Worm (Caenorhabditis elegans) whole organism, L3 larva: ENCODE results near the gene F02C12.3.
A peak's percentile ranks its signal among the peaks of the same experiment; 100 is the strongest.

ENCODE experiments used
- ZK546.5 ChIP-seq: sonication (generic microtip); optimal IDR thresholded peaks from 2 replicates; lab custom pipeline; 2017; ENCODE audit warnings: missing biosample characterization, missing genetic modification characterization
- aly-2 ChIP-seq: fragments of 150-350 bp; optimal IDR thresholded peaks from 2 replicates; lab custom pipeline; 2014; ENCODE audit warnings: missing biosample characterization, missing genetic modification characterization
- ceh-16 ChIP-seq: sonication (generic microtip); optimal IDR thresholded peaks from 2 replicates; lab custom pipeline; 2017; ENCODE audit warnings: missing biosample characterization, missing genetic modification characterization
- ceh-28 ChIP-seq: fragments of 150-350 bp; optimal IDR thresholded peaks from 2 replicates; lab custom pipeline; 2014; ENCODE audit warnings: missing biosample characterization, missing genetic modification reagents, missing genetic modification characterization
- ceh-9 ChIP-seq: sonication (generic microtip); optimal IDR thresholded peaks from 2 replicates; lab custom pipeline; 2018; ENCODE audit warnings: missing biosample characterization, missing genetic modification characterization
- daf-12 ChIP-seq: fragments of 150-350 bp; optimal IDR thresholded peaks from 2 replicates; lab custom pipeline; 2014; ENCODE audit warnings: missing biosample characterization, missing genetic modification reagents, missing genetic modification characterization
- egl-27 ChIP-seq: sonication (generic microtip); optimal IDR thresholded peaks from 4 replicates; lab custom pipeline; 2017; ENCODE audit warnings: missing biosample characterization, missing genetic modification reagents, missing genetic modification characterization
- elt-2 ChIP-seq: sonication (generic microtip); optimal IDR thresholded peaks from 2 replicates; lab custom pipeline; 2016; ENCODE audit warnings: missing genetic modification reagents, mild to moderate bottlenecking, missing genetic modification characterization, missing compliant biosample characterization
- elt-3 ChIP-seq, 3 experiments: fragments of 150-350 bp in 1 of 3; sonication (generic microtip) in 2 of 3; optimal IDR thresholded peaks; 2 replicates in 2 of 3; 4 replicates in 1 of 3; lab custom pipeline; 2014 to 2017; ENCODE audit warnings: missing biosample characterization in 3 of 3, missing genetic modification characterization in 3 of 3
- fkh-2 ChIP-seq: fragments of 150-350 bp; optimal IDR thresholded peaks from 2 replicates; lab custom pipeline; 2014; ENCODE audit warnings: missing biosample characterization, missing genetic modification reagents, missing genetic modification characterization
- fos-1 ChIP-seq: fragments of 150-350 bp; optimal IDR thresholded peaks from 2 replicates; lab custom pipeline; 2014; ENCODE audit warnings: missing biosample characterization, missing genetic modification characterization
- hmg-11 ChIP-seq: sonication (generic microtip); optimal IDR thresholded peaks from 2 replicates; lab custom pipeline; 2016; ENCODE audit warnings: missing genetic modification characterization, missing compliant biosample characterization
- jun-1 ChIP-seq: fragments of 150-350 bp; optimal IDR thresholded peaks from 2 replicates; lab custom pipeline; 2014; ENCODE audit warnings: missing biosample characterization, missing genetic modification reagents, missing genetic modification characterization
- lin-15B ChIP-seq: fragments of 150-350 bp; optimal IDR thresholded peaks from 2 replicates; lab custom pipeline; 2014; ENCODE audit warnings: missing biosample characterization, missing genetic modification characterization
- lin-39 ChIP-seq: fragments of 150-350 bp; optimal IDR thresholded peaks from 2 replicates; lab custom pipeline; 2018; ENCODE audit warnings: missing biosample characterization, missing genetic modification reagents, missing genetic modification characterization
- mdl-1 ChIP-seq: fragments of 150-350 bp; optimal IDR thresholded peaks from 2 replicates; lab custom pipeline; 2014; ENCODE audit warnings: missing biosample characterization, missing genetic modification characterization
- mml-1 ChIP-seq: fragments of 150-350 bp; sonication (generic microtip); optimal IDR thresholded peaks from 3 replicates; lab custom pipeline; 2014; ENCODE audit warnings: missing biosample characterization, missing genetic modification characterization
- nfya-1 ChIP-seq: sonication (generic microtip); optimal IDR thresholded peaks from 2 replicates; lab custom pipeline; 2017; ENCODE audit warnings: missing genetic modification characterization, mild to moderate bottlenecking, missing compliant biosample characterization, antibody characterized with exemption, moderate library complexity; ENCODE audit not compliant: insufficient read depth
- nhr-11 ChIP-seq: fragments of 150-350 bp; optimal IDR thresholded peaks from 2 replicates; lab custom pipeline; 2014; ENCODE audit warnings: missing biosample characterization, missing genetic modification characterization
- nhr-12 ChIP-seq: fragments of 150-350 bp; optimal IDR thresholded peaks from 2 replicates; lab custom pipeline; 2014; ENCODE audit warnings: missing biosample characterization, missing genetic modification characterization
- nhr-23 ChIP-seq: fragments of 150-350 bp; optimal IDR thresholded peaks from 2 replicates; lab custom pipeline; 2014; ENCODE audit warnings: missing biosample characterization, missing genetic modification reagents, missing genetic modification characterization
- nhr-25 ChIP-seq: sonication (generic microtip); optimal IDR thresholded peaks from 2 replicates; lab custom pipeline; 2017; ENCODE audit warnings: missing biosample characterization, missing genetic modification characterization
- nhr-43 ChIP-seq: sonication (generic microtip); optimal IDR thresholded peaks from 2 replicates; lab custom pipeline; 2016; ENCODE audit warnings: mild to moderate bottlenecking, missing genetic modification characterization, missing compliant biosample characterization; ENCODE audit not compliant: poor library complexity, severe bottlenecking
- nhr-67 ChIP-seq: fragments of 150-350 bp; optimal IDR thresholded peaks from 2 replicates; lab custom pipeline; 2014; ENCODE audit warnings: missing biosample characterization, missing genetic modification characterization
- nhr-76 ChIP-seq: fragments of 150-350 bp; sonication (generic microtip); optimal IDR thresholded peaks from 5 replicates; lab custom pipeline; 2014; ENCODE audit warnings: missing biosample characterization, missing genetic modification characterization
- pqm-1 ChIP-seq: fragments of 150-350 bp; optimal IDR thresholded peaks from 2 replicates; lab custom pipeline; 2017; ENCODE audit warnings: missing biosample characterization, missing genetic modification characterization, inconsistent platforms
- skn-1 ChIP-seq: fragments of 150-350 bp; optimal IDR thresholded peaks from 2 replicates; lab custom pipeline; 2014; ENCODE audit warnings: missing biosample characterization, missing genetic modification characterization
- unc-39 ChIP-seq: sonication (generic microtip); optimal IDR thresholded peaks from 4 replicates; lab custom pipeline; 2017; ENCODE audit warnings: missing biosample characterization, missing genetic modification characterization
- zag-1 ChIP-seq: fragments of 150-350 bp; optimal IDR thresholded peaks from 2 replicates; lab custom pipeline; 2014; ENCODE audit warnings: missing biosample characterization, missing genetic modification characterization
- ztf-4 ChIP-seq: fragments of 150-350 bp; optimal IDR thresholded peaks from 2 replicates; lab custom pipeline; 2014; ENCODE audit warnings: missing biosample characterization, missing genetic modification characterization

The F02C12.3 gene

ce11 chrX:13376851-13377250, 19.9 kb upstream of the F02C12.3 start, which contains the start of the genes C49F8.14 and gem-1:
Gene C49F8.14, minus strand, starts transcription at chrX:13376949.
Gene gem-1, minus strand, starts transcription at chrX:13376992.
- TF ChIP-seq nhr-67 (tag; lab: Kevin White, UChicago), result no peak
- no peak for TF ChIP-seq nhr-76 (tag; lab: Kevin White, UChicago)
- TF ChIP-seq hmg-11 (tag; lab: Kevin White, UChicago), result no peak
- TF ChIP-seq nfya-1 (tag; lab: Kevin White, UChicago), result no peak
- no peak for TF ChIP-seq ceh-28
- no peak for TF ChIP-seq aly-2 (tag; lab: Kevin White, UChicago)
- no peak for TF ChIP-seq fos-1 (tag; lab: Kevin White, UChicago)
- no peak for TF ChIP-seq unc-39 (tag; lab: Kevin White, UChicago)
- TF ChIP-seq, all 47 proteins: peak for 0

- peak; percentile 84 for TF ChIP-seq nhr-11 (tag; lab: Kevin White, UChicago)
- TF ChIP-seq elt-2 (tag; lab: Kevin White, UChicago), result no peak
- TF ChIP-seq daf-12 (tag; lab: Kevin White, UChicago), result no peak
- TF ChIP-seq fos-1 (tag; lab: Kevin White, UChicago), result no peak
Observed at ce11 chrX:13379072-13379471, 17.7 kb upstream of the F02C12.3 start.

DNA sequence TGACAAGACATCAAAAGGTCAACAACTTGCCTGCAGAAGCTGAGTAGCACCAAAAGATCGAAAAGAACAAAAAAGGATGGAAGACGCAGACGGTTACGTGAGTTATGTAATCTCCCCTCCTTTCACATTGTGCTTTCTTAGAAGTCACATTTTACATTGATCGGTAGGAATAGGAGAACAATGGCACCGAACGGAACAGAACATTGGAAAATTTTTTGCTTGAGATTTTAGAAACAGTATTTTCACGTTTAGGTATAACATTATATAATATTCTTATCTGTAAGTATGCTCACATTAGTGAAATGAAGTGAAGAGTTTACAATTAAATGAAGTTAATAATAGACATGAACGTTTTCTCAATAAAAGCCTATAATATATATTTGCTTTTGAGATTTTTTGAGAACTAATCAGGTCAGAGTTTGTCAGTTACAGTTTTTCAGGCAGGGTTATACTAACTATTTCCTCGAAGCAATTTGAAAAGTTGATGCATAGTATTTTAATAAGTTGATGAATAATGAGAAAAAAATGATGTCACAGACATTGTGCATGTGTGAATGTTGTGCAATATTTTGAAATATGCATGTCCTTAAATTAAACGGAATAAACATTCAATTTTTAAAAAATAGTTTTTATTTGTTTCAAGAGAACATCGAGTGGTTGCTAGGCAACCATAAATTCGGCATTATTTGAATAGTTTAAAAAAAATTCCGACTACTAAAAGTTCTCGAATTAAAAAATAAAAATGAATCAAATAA, 15.6 kb upstream of the F02C12.3 start:
- TF ChIP-seq skn-1 (tag; lab: Kevin White, UChicago) (no peak), fos-1 (tag; lab: Kevin White, UChicago) (no peak), mdl-1 (no peak), lin-39 (tag; lab: Kevin White, UChicago) (no peak), aly-2 (tag; lab: Kevin White, UChicago) (no peak), mml-1 (no peak), pqm-1 (no peak)

- TF ChIP-seq zag-1 (tag; lab: Kevin White, UChicago), result no peak
- TF ChIP-seq lin-39 (tag; lab: Kevin White, UChicago), result peak; percentile 67
- peak; percentile 28 for TF ChIP-seq nfya-1 (tag; lab: Kevin White, UChicago)
- TF ChIP-seq, all 47 proteins: peak for 2
Observed at ce11 chrX:13383273-13383672, 13.5 kb upstream of the F02C12.3 start.

ce11 chrX:13384743-13385142, 12.0 kb upstream of the F02C12.3 start:
- TF ChIP-seq elt-3 (tag; optimal IDR thresholded peaks at IDR 0.05; lab: Kevin White, UChicago) (no peak), nhr-12 (no peak), aly-2 (tag; lab: Kevin White, UChicago) (no peak), skn-1 (tag; lab: Kevin White, UChicago) (no peak), ceh-9 (tag; lab: Kevin White, UChicago) (no peak), nhr-11 (tag; lab: Kevin White, UChicago) (no peak), egl-27 (no peak), ZK546.5 (no peak), fos-1 (tag; lab: Kevin White, UChicago) (no peak), ztf-4 (tag; lab: Kevin White, UChicago) (no peak), jun-1 (tag; lab: Kevin White, UChicago) (no peak), mdl-1 (no peak), lin-15B (tag; lab: Kevin White, UChicago) (no peak), fkh-2 (no peak), nhr-67 (tag; lab: Kevin White, UChicago) (no peak), nhr-43 (tag; lab: Kevin White, UChicago) (no peak), pqm-1 (no peak), ceh-16 (tag; lab: Kevin White, UChicago) (no peak)
- TF ChIP-seq, all 47 proteins: peak for 0

- peak; percentile 1 for TF ChIP-seq nhr-23 (tag; lab: Kevin White, UChicago)
- TF ChIP-seq nhr-25 (tag; lab: Kevin White, UChicago), result no peak
Observed at ce11 chrX:13387497-13387953, 9.2 kb upstream of the F02C12.3 start, which contains the start of gene C49F8.3. Gene C49F8.3, minus strand, starts transcription at chrX:13387547.
